Worm (Caenorhabditis elegans): ENCODE results near the gene T28C6.5.

Gene T28C6.5

ce11 chrIV:8792808-8793207 lies 28.4 kb upstream of the T28C6.5 start, which contains the start of gene C33D9.3:
C33D9.3 (minus strand) TSS chrIV:8792908.
- no peak for TF ChIP-seq lin-11 (tag; optimal IDR thresholded peaks at IDR 0.05)
- TF ChIP-seq ceh-30 (tag; optimal IDR thresholded peaks at IDR 0.05) = no peak
- TF ChIP-seq ceh-48 (tag; optimal IDR thresholded peaks at IDR 0.05) = no peak
- no peak for TF ChIP-seq pqm-1 (tag; optimal IDR thresholded peaks at IDR 0.05)
- TF ChIP-seq syd-9 (tag; optimal IDR thresholded peaks at IDR 0.05) = no peak
- no peak for TF ChIP-seq odd-2 (tag; optimal IDR thresholded peaks at IDR 0.05)
- no peak for TF ChIP-seq pha-4 (tag; optimal IDR thresholded peaks at IDR 0.05)
- no peak for TF ChIP-seq ttx-3 (tag; optimal IDR thresholded peaks at IDR 0.05)
- no peak for TF ChIP-seq sdc-2 (tag; optimal IDR thresholded peaks at IDR 0.05)
- no peak for TF ChIP-seq unc-55 (GFP tag; optimal IDR thresholded peaks at IDR 0.05)
- no peak for TF ChIP-seq ceh-2 (tag; optimal IDR thresholded peaks at IDR 0.05)
- no peak for TF ChIP-seq ceh-24 (tag; optimal IDR thresholded peaks at IDR 0.05)
- no peak for TF ChIP-seq hlh-30 (tag; optimal IDR thresholded peaks at IDR 0.05; ENCODE audit: insufficient read depth)
- TF ChIP-seq tbx-7 (tag; optimal IDR thresholded peaks at IDR 0.05) = no peak

ce11 chrIV:8793223-8793622 lies 28.0 kb upstream of the T28C6.5 start:
- TF ChIP-seq dmd-4 (tag; optimal IDR thresholded peaks at IDR 0.05; ENCODE audit: borderline replicate concordance) (no peak), ceh-9 (tag; optimal IDR thresholded peaks at IDR 0.05) (no peak), ztf-16 (tag; optimal IDR thresholded peaks at IDR 0.05) (no peak), ceh-30 (tag; optimal IDR thresholded peaks at IDR 0.05) (no peak), fkh-6 (tag; optimal IDR thresholded peaks at IDR 0.05) (no peak), ceh-19 (GFP tag; optimal IDR thresholded peaks at IDR 0.05) (no peak), pha-4 (tag; optimal IDR thresholded peaks at IDR 0.05) (no peak), tbx-2 (tag; optimal IDR thresholded peaks at IDR 0.05) (no peak), pqm-1 (tag; optimal IDR thresholded peaks at IDR 0.05) (no peak), ceh-22 (tag; optimal IDR thresholded peaks at IDR 0.05) (no peak), F13H6.1 (tag; optimal IDR thresholded peaks at IDR 0.05) (no peak), ceh-2 (tag; optimal IDR thresholded peaks at IDR 0.05) (no peak), ceh-24 (tag; optimal IDR thresholded peaks at IDR 0.05) (no peak), npax-4 (tag; optimal IDR thresholded peaks at IDR 0.05) (no peak), hlh-6 (tag; optimal IDR thresholded peaks at IDR 0.05) (no peak), hlh-13 (GFP tag; optimal IDR thresholded peaks at IDR 0.05) (no peak), hlh-15 (tag; optimal IDR thresholded peaks at IDR 0.05) (no peak), gmeb-2 (tag; optimal IDR thresholded peaks at IDR 0.05) (no peak)

ce11 chrIV:8794895-8795665 lies 26.2 kb upstream of the T28C6.5 start:
- TF ChIP-seq ceh-18 (tag; optimal IDR thresholded peaks at IDR 0.05) = peak; percentile 30
- no peak for TF ChIP-seq tbx-2 (tag; optimal IDR thresholded peaks at IDR 0.05)
- TF ChIP-seq T23F11.4 (GFP tag; optimal IDR thresholded peaks at IDR 0.05) = no peak
- TF ChIP-seq odd-2 (tag; optimal IDR thresholded peaks at IDR 0.05) = no peak
- peak; percentile 13 for TF ChIP-seq ceh-19 (GFP tag; optimal IDR thresholded peaks at IDR 0.05)
- TF ChIP-seq sox-2 (GFP tag; IDR thresholded peaks at IDR 0.05) = no peak

ce11 chrIV:8796246-8796645 lies 25.0 kb upstream of the T28C6.5 start:
- TF ChIP-seq hlh-13 (GFP tag; optimal IDR thresholded peaks at IDR 0.05) (no peak), elt-2 (tag; optimal IDR thresholded peaks at IDR 0.05) (no peak), pros-1 (tag; optimal IDR thresholded peaks at IDR 0.05) (no peak), che-1 (tag; optimal IDR thresholded peaks at IDR 0.05) (no peak), fax-1 (tag; optimal IDR thresholded peaks at IDR 0.05) (no peak), F13H6.1 (tag; optimal IDR thresholded peaks at IDR 0.05) (no peak), lim-6 (tag; optimal IDR thresholded peaks at IDR 0.05) (no peak), eyg-1 (tag; optimal IDR thresholded peaks at IDR 0.05) (no peak), lin-11 (tag; optimal IDR thresholded peaks at IDR 0.05) (no peak), npax-4 (tag; optimal IDR thresholded peaks at IDR 0.05) (no peak), ets-4 (tag; optimal IDR thresholded peaks at IDR 0.05) (no peak), sox-4 (tag; optimal IDR thresholded peaks at IDR 0.05) (no peak)

Data from whole organism, late embryonic.